Worm (Caenorhabditis elegans) whole organism, late embryonic: ENCODE measurements around the gene ugt-51.

Experiments
- ceh-6 ChIP-seq: fragments of 200-800 bp; sonication (Bioruptor generic); optimal IDR thresholded peaks from 2 replicates; lab custom pipeline; 2018; ENCODE audit warnings: mild to moderate bottlenecking, missing genetic modification characterization, missing compliant biosample characterization
- ets-4 ChIP-seq: sonication (generic microtip); optimal IDR thresholded peaks from 2 replicates; lab custom pipeline; 2016; ENCODE audit warnings: missing genetic modification characterization, missing compliant biosample characterization
- eyg-1 ChIP-seq: sonication (generic microtip); optimal IDR thresholded peaks from 2 replicates; lab custom pipeline; 2016; ENCODE audit warnings: missing genotype, missing genetic modification characterization, missing compliant biosample characterization
- fkh-10 ChIP-seq: fragments of 150-350 bp; optimal IDR thresholded peaks from 2 replicates; lab custom pipeline; 2014; ENCODE audit warnings: missing biosample characterization, missing genetic modification reagents, missing genetic modification characterization
- nfya-1 ChIP-seq: sonication (generic microtip); optimal IDR thresholded peaks from 2 replicates; lab custom pipeline; 2017; ENCODE audit warnings: missing genetic modification characterization, mild to moderate bottlenecking, missing compliant biosample characterization, antibody characterized with exemption, moderate library complexity
- nhr-11 ChIP-seq: fragments of 150-350 bp; optimal IDR thresholded peaks from 2 replicates; lab custom pipeline; 2014; ENCODE audit warnings: missing biosample characterization, missing genetic modification characterization
- pag-3 ChIP-seq: sonication (generic microtip); optimal IDR thresholded peaks from 2 replicates; lab custom pipeline; 2016; ENCODE audit warnings: missing compliant biosample characterization, missing genetic modification characterization, borderline replicate concordance
- pha-4 ChIP-seq: fragments of 150-350 bp; optimal IDR thresholded peaks from 2 replicates; lab custom pipeline; 2018; ENCODE audit warnings: missing biosample characterization, missing genetic modification reagents, missing genetic modification characterization
- pqm-1 ChIP-seq: sonication (generic microtip); optimal IDR thresholded peaks from 2 replicates; lab custom pipeline; 2016; ENCODE audit warnings: missing genetic modification characterization, missing compliant biosample characterization
- syd-9 ChIP-seq: sonication (generic microtip); optimal IDR thresholded peaks from 2 replicates; lab custom pipeline; 2016; ENCODE audit warnings: mild to moderate bottlenecking, missing genetic modification characterization, moderate library complexity, missing compliant biosample characterization
- tbx-2 ChIP-seq: sonication (generic microtip); optimal IDR thresholded peaks from 2 replicates; lab custom pipeline; 2016; ENCODE audit warnings: missing genetic modification characterization, missing compliant biosample characterization
- unc-42 ChIP-seq: sonication (generic microtip); optimal IDR thresholded peaks from 2 replicates; lab custom pipeline; 2016; ENCODE audit warnings: missing genotype, missing genetic modification characterization, missing compliant biosample characterization
- unc-55 ChIP-seq: sonication (generic microtip); optimal IDR thresholded peaks from 2 replicates; lab custom pipeline; 2017; ENCODE audit warnings: missing biosample characterization, missing genetic modification reagents, missing genetic modification characterization
- zip-5 ChIP-seq: sonication (generic microtip); optimal IDR thresholded peaks from 2 replicates; lab custom pipeline; 2016; ENCODE audit warnings: missing genetic modification characterization, missing compliant biosample characterization

DNA sequence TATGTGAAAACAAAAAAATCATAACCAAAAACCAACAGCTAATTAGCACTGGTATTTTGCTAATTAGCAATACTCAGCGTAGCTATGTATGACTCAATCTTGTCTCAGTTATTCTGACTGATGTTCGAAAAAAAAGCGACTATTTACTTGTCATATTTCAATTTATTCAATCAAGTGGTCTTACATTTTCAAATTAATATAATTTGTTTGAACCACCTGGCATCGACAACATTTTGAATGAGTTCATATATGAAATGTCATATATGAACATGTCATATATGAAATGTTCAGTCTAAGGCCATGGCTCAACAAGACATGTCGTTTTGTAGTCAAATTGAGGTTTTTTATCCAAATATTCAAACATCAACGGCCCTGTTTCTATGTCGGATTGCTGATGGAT, 11.7 kb downstream of the ugt-51 start, which contains the start of gene srw-140:
- TF ChIP-seq ets-4 (tag; lab: Kevin White, UChicago), result no peak
- no peak for TF ChIP-seq pag-3 (tag; lab: Kevin White, UChicago)
- no peak for TF ChIP-seq zip-5 (tag; lab: Kevin White, UChicago)
- no peak for TF ChIP-seq unc-42
- no peak for TF ChIP-seq nfya-1 (tag; lab: Kevin White, UChicago)
- TF ChIP-seq pqm-1, result no peak
- TF ChIP-seq pha-4 (tag; lab: Kevin White, UChicago), result no peak
- TF ChIP-seq syd-9 (tag; lab: Kevin White, UChicago), result no peak
- no peak for TF ChIP-seq tbx-2 (tag; lab: Kevin White, UChicago)
- TF ChIP-seq eyg-1 (tag; lab: Kevin White, UChicago), result no peak
- no peak for TF ChIP-seq nhr-11 (tag; lab: Kevin White, UChicago)
- no peak for TF ChIP-seq ceh-6 (GFP tag; lab: Kevin White, UChicago)
- TF ChIP-seq unc-55, result no peak
- no peak for TF ChIP-seq fkh-10 (GFP tag; lab: Kevin White, UChicago)
